Worm (Caenorhabditis elegans) whole organism, young adult: Measurements from ENCODE around the gene F25E5.1.

Source experiments
- F49E8.2 ChIP-seq: sonication (generic microtip); optimal IDR thresholded peaks from 3 replicates; lab custom pipeline; 2017; ENCODE audit warnings: missing genetic modification characterization, mild to moderate bottlenecking, missing compliant biosample characterization, antibody characterized with exemption, moderate library complexity; ENCODE audit not compliant: insufficient read depth
- F57A8.1 ChIP-seq: fragments of 200-800 bp; sonication (Bioruptor generic); optimal IDR thresholded peaks from 2 replicates; lab custom pipeline; 2018; ENCODE audit warnings: mild to moderate bottlenecking, missing genetic modification characterization, moderate library complexity, missing compliant biosample characterization
- Y53F4B.3 ChIP-seq: fragments of 200-800 bp; sonication (Bioruptor generic); IDR thresholded peaks from 2 replicates; pipeline ENCODE4 v1.3.6; 2022; ENCODE audit warnings: missing genetic modification reagents, missing genetic modification characterization, missing compliant biosample characterization
- ama-1 ChIP-seq, 3 experiments: fragments of 150-350 bp in 1 of 3; sonication (generic microtip) in 2 of 3; optimal IDR thresholded peaks; 2 replicates each; lab custom pipeline; 2014 to 2018; ENCODE audit warnings: missing biosample characterization in 2 of 3, missing genetic modification characterization in 2 of 3, missing genetic modification reagents in 2 of 3
- atf-7 ChIP-seq: sonication (generic microtip); optimal IDR thresholded peaks from 2 replicates; lab custom pipeline; 2017; ENCODE audit warnings: mild to moderate bottlenecking, missing genetic modification characterization, missing compliant biosample characterization
- bed-2 ChIP-seq: fragments of 200-800 bp; sonication (Bioruptor generic); IDR thresholded peaks from 2 replicates; pipeline ENCODE4 v1.3.6; 2022; ENCODE audit warnings: missing genetic modification reagents, missing genetic modification characterization, missing compliant biosample characterization
- dpl-1 ChIP-seq: fragments of 150-350 bp; optimal IDR thresholded peaks from 2 replicates; lab custom pipeline; 2014; ENCODE audit warnings: missing biosample characterization, missing genetic modification reagents, missing genetic modification characterization
- egl-18 ChIP-seq: fragments of 200-800 bp; sonication (Bioruptor generic); IDR thresholded peaks from 2 replicates; pipeline ENCODE4 v1.3.6; 2022; ENCODE audit warnings: missing genetic modification reagents, missing genetic modification characterization, missing compliant biosample characterization
- gei-17 ChIP-seq: fragments of 200-800 bp; sonication (Bioruptor generic); optimal IDR thresholded peaks from 2 replicates; lab custom pipeline; 2018; ENCODE audit warnings: mild to moderate bottlenecking, missing genetic modification characterization, missing compliant biosample characterization
- let-607 ChIP-seq, 2 experiments: fragments of 200-800 bp in 1 of 2; sonication (Bioruptor generic) in 1 of 2; sonication (generic microtip) in 1 of 2; optimal IDR thresholded peaks; 2 replicates each; lab custom pipeline; 2016 to 2018; ENCODE audit warnings: mild to moderate bottlenecking in 2 of 2, missing compliant biosample characterization in 2 of 2, missing genetic modification characterization in 2 of 2, moderate library complexity in 2 of 2, missing genotype in 1 of 2
- madf-10 ChIP-seq: sonication (generic microtip); optimal IDR thresholded peaks from 2 replicates; lab custom pipeline; 2016; ENCODE audit warnings: mild to moderate bottlenecking, missing genetic modification characterization, missing compliant biosample characterization
- nfya-1 ChIP-seq: sonication (generic microtip); optimal IDR thresholded peaks from 2 replicates; lab custom pipeline; 2017; ENCODE audit warnings: antibody characterized with exemption, missing compliant biosample characterization, missing genetic modification characterization, borderline replicate concordance; ENCODE audit not compliant: insufficient read depth
- ztf-6 ChIP-seq: fragments of 200-800 bp; sonication (Bioruptor generic); IDR thresholded peaks from 2 replicates; pipeline ENCODE4 v1.3.6; 2022; ENCODE audit warnings: missing genetic modification reagents, missing genetic modification characterization, missing compliant biosample characterization

- TF ChIP-seq madf-10 (no peak), ama-1 (optimal IDR thresholded peaks at IDR 0.05; lab: Kevin White, UChicago) (no peak), ama-1 (GFP tag; optimal IDR thresholded peaks at IDR 0.05; lab: Kevin White, UChicago) (no peak), atf-7 (tag; lab: Kevin White, UChicago) (no peak), dpl-1 (GFP tag; lab: Kevin White, UChicago) (no peak), let-607 (tag; optimal IDR thresholded peaks at IDR 0.05; lab: Kevin White, UChicago) (no peak), gei-17 (GFP tag; lab: Kevin White, UChicago) (no peak), nfya-1 (no peak), bed-2 (no peak), F57A8.1 (GFP tag; lab: Kevin White, UChicago) (no peak), ztf-6 (GFP tag; lab: Robert Waterston, UW) (no peak), Y53F4B.3 (no peak), F49E8.2 (no peak), egl-18 (GFP tag; lab: Robert Waterston, UW) (no peak)
Measured at ce11 chrV:7454236-7454635, 11.4 kb upstream of the F25E5.1 start, which contains the start of gene try-8.
